Fruit fly (Drosophila melanogaster) whole organism, embryonic: Measurements from ENCODE around the gene CG5611.
A peak's percentile ranks its signal among the peaks of the same experiment; 100 is the strongest.

Experiments used
- Atf3 ChIP-seq: fragments of 200-800 bp; sonication (Bioruptor generic); optimal IDR thresholded peaks from 3 replicates; lab custom pipeline; 2016; ENCODE audit warnings: missing biosample characterization, missing genetic modification characterization
- Bteb2 ChIP-seq: fragments of 200-800 bp; sonication (Bioruptor generic); optimal IDR thresholded peaks from 2 replicates; lab custom pipeline; 2016; ENCODE audit warnings: missing biosample characterization, missing genetic modification characterization
- CG12659 ChIP-seq: fragments of 200-800 bp; sonication (Bioruptor generic); optimal IDR thresholded peaks from 3 replicates; lab custom pipeline; 2017; ENCODE audit warnings: mild to moderate bottlenecking, missing biosample characterization, missing genetic modification reagents, missing genetic modification characterization
- CG14441 ChIP-seq: fragments of 200-800 bp; sonication (Bioruptor generic); IDR thresholded peaks from 2 replicates; pipeline ENCODE4 v1.3.6; 2022; ENCODE audit warnings: missing biosample characterization, missing genetic modification characterization
- CG14860 ChIP-seq: fragments of 200-800 bp; sonication (Bioruptor generic); IDR thresholded peaks from 3 replicates; pipeline ENCODE4 v1.3.6; 2022; ENCODE audit warnings: missing biosample characterization, missing genetic modification characterization; ENCODE audit not compliant: partially characterized antibody
- CG15269 ChIP-seq: fragments of 200-800 bp; sonication (Bioruptor generic); optimal IDR thresholded peaks from 2 replicates; lab custom pipeline; 2018; ENCODE audit warnings: missing biosample characterization, mild to moderate bottlenecking, missing genetic modification characterization, moderate library complexity
- CG16779 ChIP-seq: fragments of 200-800 bp; sonication (Bioruptor generic); IDR thresholded peaks from 2 replicates; pipeline ENCODE4 v1.3.6; 2022; ENCODE audit warnings: missing biosample characterization, missing genetic modification characterization
- CG16813 ChIP-seq: fragments of 200-800 bp; sonication (Bioruptor generic); IDR thresholded peaks from 3 replicates; pipeline ENCODE4 v1.3.6; 2022; ENCODE audit warnings: missing biosample characterization, missing genetic modification characterization; ENCODE audit not compliant: partially characterized antibody
- CG18262 ChIP-seq: fragments of 200-800 bp; optimal IDR thresholded peaks from 3 replicates; lab custom pipeline; 2019; ENCODE audit warnings: missing biosample characterization, mild to moderate bottlenecking, missing genetic modification characterization, moderate library complexity
- CG18619 ChIP-seq: fragments of 200-800 bp; sonication (Bioruptor generic); optimal IDR thresholded peaks from 3 replicates; lab custom pipeline; 2017; ENCODE audit warnings: missing biosample characterization, mild to moderate bottlenecking, missing genetic modification characterization
- CG2120 ChIP-seq: fragments of 200-800 bp; sonication (Bioruptor generic); optimal IDR thresholded peaks from 3 replicates; lab custom pipeline; 2016; ENCODE audit warnings: missing biosample characterization, missing genetic modification characterization
- CG30020 ChIP-seq: fragments of 200-800 bp; optimal IDR thresholded peaks from 2 replicates; lab custom pipeline; 2019; ENCODE audit warnings: missing biosample characterization, mild to moderate bottlenecking, missing genetic modification characterization, moderate library complexity
- CG32532 ChIP-seq: fragments of 200-800 bp; sonication (Bioruptor generic); IDR thresholded peaks from 2 replicates; pipeline ENCODE4 v1.3.6; 2022; ENCODE audit warnings: missing biosample characterization, missing genetic modification characterization
- CG4617 ChIP-seq: fragments of 200-800 bp; sonication (Bioruptor generic); optimal IDR thresholded peaks from 3 replicates; lab custom pipeline; 2016; ENCODE audit warnings: missing biosample characterization, missing genetic modification characterization, borderline replicate concordance
- CG6689 ChIP-seq: fragments of 200-800 bp; sonication (Bioruptor generic); IDR thresholded peaks from 2 replicates; pipeline ENCODE4 v1.3.6; 2022; ENCODE audit warnings: missing biosample characterization, missing genetic modification characterization
- CG7357 ChIP-seq: fragments of 200-800 bp; sonication (Bioruptor generic); IDR thresholded peaks from 3 replicates; pipeline ENCODE4 v1.3.6; 2022; ENCODE audit warnings: missing biosample characterization, missing genetic modification characterization
- CkIIα-i1 ChIP-seq: fragments of 200-800 bp; sonication (Bioruptor generic); IDR thresholded peaks from 2 replicates; pipeline ENCODE4 v1.3.6; 2022; ENCODE audit warnings: missing biosample characterization, missing genetic modification characterization
- CrebB ChIP-seq: fragments of 200-800 bp; sonication (Bioruptor generic); optimal IDR thresholded peaks from 3 replicates; lab custom pipeline; 2018; ENCODE audit warnings: missing biosample characterization, mild to moderate bottlenecking, missing genetic modification characterization
- D19B ChIP-seq: fragments of 200-800 bp; sonication (Bioruptor generic); optimal IDR thresholded peaks from 2 replicates; lab custom pipeline; 2017; ENCODE audit warnings: missing biosample characterization, mild to moderate bottlenecking, missing genetic modification characterization
- Dll ChIP-seq: fragments of 200-800 bp; sonication (Bioruptor generic); IDR thresholded peaks from 4 replicates; pipeline ENCODE4 v1.3.6; 2022; ENCODE audit warnings: missing biosample characterization, missing genetic modification characterization; ENCODE audit not compliant: partially characterized antibody
- Dref ChIP-seq: fragments of 200-800 bp; sonication (Bioruptor generic); IDR thresholded peaks from 2 replicates; pipeline ENCODE4 v1.3.6; 2022; ENCODE audit warnings: missing biosample characterization, missing genetic modification characterization
- Fer1 ChIP-seq: fragments of 200-800 bp; sonication (Bioruptor generic); optimal IDR thresholded peaks from 2 replicates; lab custom pipeline; 2017; ENCODE audit warnings: missing biosample characterization, mild to moderate bottlenecking, missing genetic modification characterization
- H15 ChIP-seq: fragments of 200-800 bp; sonication (Bioruptor generic); IDR thresholded peaks from 3 replicates; pipeline ENCODE4 v1.3.6; 2022; ENCODE audit warnings: missing biosample characterization, missing genetic modification characterization
- Mes4 ChIP-seq: fragments of 200-800 bp; sonication (Bioruptor generic); optimal IDR thresholded peaks from 2 replicates; lab custom pipeline; 2016; ENCODE audit warnings: missing biosample characterization, missing genetic modification characterization
- Nf-YA ChIP-seq: fragments of 200-800 bp; sonication (Bioruptor generic); IDR thresholded peaks from 2 replicates; pipeline ENCODE4 v1.3.6; 2022; ENCODE audit warnings: missing biosample characterization, missing genetic modification characterization
- Taf1 ChIP-seq: fragments of 200-800 bp; sonication (Bioruptor generic); IDR thresholded peaks from 2 replicates; pipeline ENCODE4 v1.3.6; 2022; ENCODE audit warnings: missing biosample characterization, missing genetic modification characterization
- Vsx1 ChIP-seq: fragments of 200-800 bp; sonication (Bioruptor generic); optimal IDR thresholded peaks from 2 replicates; lab custom pipeline; 2017; ENCODE audit warnings: missing biosample characterization, mild to moderate bottlenecking, missing genetic modification characterization, missing genetic modification reagents
- Xrp1 ChIP-seq: fragments of 200-800 bp; sonication (Bioruptor generic); IDR thresholded peaks from 2 replicates; pipeline ENCODE4 v1.3.6; 2022; ENCODE audit warnings: missing biosample characterization, missing genetic modification characterization
- bowl ChIP-seq: fragments of 200-800 bp; sonication (Bioruptor generic); IDR thresholded peaks from 2 replicates; pipeline ENCODE4 v1.3.6; 2022; ENCODE audit warnings: missing biosample characterization, missing genetic modification characterization
- br ChIP-seq: fragments of >200 bp; optimal IDR thresholded peaks from 2 replicates; lab custom pipeline; 2017
- cato ChIP-seq: fragments of 200-800 bp; sonication (Bioruptor generic); optimal IDR thresholded peaks from 2 replicates; lab custom pipeline; 2016; ENCODE audit warnings: missing biosample characterization, missing genetic modification characterization, borderline replicate concordance
- chn ChIP-seq: fragments of 200-800 bp; sonication (Bioruptor generic); optimal IDR thresholded peaks from 2 replicates; lab custom pipeline; 2016; ENCODE audit warnings: missing biosample characterization, missing genetic modification characterization
- fd3F ChIP-seq: fragments of 200-800 bp; sonication (Bioruptor generic); optimal IDR thresholded peaks from 2 replicates; lab custom pipeline; 2018; ENCODE audit warnings: missing biosample characterization, mild to moderate bottlenecking, missing genetic modification characterization, moderate library complexity
- gce ChIP-seq: fragments of 200-800 bp; sonication (Bioruptor generic); IDR thresholded peaks from 3 replicates; pipeline ENCODE4 v1.3.6; 2022; ENCODE audit warnings: missing biosample characterization, missing genetic modification characterization
- gt ChIP-seq: fragments of 200-800 bp; sonication (Bioruptor generic); IDR thresholded peaks from 2 replicates; pipeline ENCODE4 v1.3.6; 2022; ENCODE audit warnings: missing biosample characterization, missing genetic modification characterization
- her ChIP-seq: fragments of 200-800 bp; sonication (Bioruptor generic); optimal IDR thresholded peaks from 2 replicates; lab custom pipeline; 2016; ENCODE audit warnings: missing biosample characterization, missing genetic modification characterization
- ind ChIP-seq: fragments of 200-800 bp; sonication (Bioruptor generic); optimal IDR thresholded peaks from 3 replicates; lab custom pipeline; 2016; ENCODE audit warnings: missing biosample characterization, missing genetic modification characterization
- lbe ChIP-seq: fragments of 200-800 bp; sonication (Bioruptor generic); optimal IDR thresholded peaks from 2 replicates; lab custom pipeline; 2016; ENCODE audit warnings: missing biosample characterization, mild to moderate bottlenecking, missing genetic modification characterization
- lov ChIP-seq, 2 experiments: fragments of 200-800 bp in 1 of 2; fragments of >200 bp in 1 of 2; sonication (Bioruptor generic) in 1 of 2; IDR thresholded peaks in 1 of 2; optimal IDR thresholded peaks in 1 of 2; 2 replicates in 1 of 2; 3 replicates in 1 of 2; pipeline versions ENCODE4 v1.3.6 to Lab custom; 2017 to 2022; ENCODE audit warnings: missing biosample characterization in 1 of 2, missing genetic modification characterization in 1 of 2
- onecut ChIP-seq: fragments of 200-800 bp; sonication (Bioruptor generic); IDR thresholded peaks from 2 replicates; pipeline ENCODE4 v1.3.6; 2022; ENCODE audit warnings: missing biosample characterization, missing genetic modification characterization
- otp ChIP-seq: fragments of 200-800 bp; sonication (Bioruptor generic); IDR thresholded peaks from 3 replicates; pipeline ENCODE4, ENCODE4 v1.3.6; 2022; ENCODE audit warnings: missing biosample characterization, missing genetic modification characterization
- run ChIP-seq: fragments of 200-800 bp; sonication (Bioruptor generic); optimal IDR thresholded peaks from 3 replicates; lab custom pipeline; 2018; ENCODE audit warnings: missing biosample characterization, mild to moderate bottlenecking, missing genetic modification characterization
- schlank ChIP-seq: fragments of 200-800 bp; sonication (Bioruptor generic); optimal IDR thresholded peaks from 2 replicates; lab custom pipeline; 2018; ENCODE audit warnings: missing biosample characterization, mild to moderate bottlenecking, missing genetic modification characterization
- tin ChIP-seq: fragments of 200-800 bp; sonication (Bioruptor generic); optimal IDR thresholded peaks from 3 replicates; lab custom pipeline; 2016; ENCODE audit warnings: missing biosample characterization, missing genetic modification characterization
- tio ChIP-seq: fragments of 200-800 bp; sonication (Bioruptor generic); optimal IDR thresholded peaks from 2 replicates; lab custom pipeline; 2017; ENCODE audit warnings: missing biosample characterization, missing genetic modification characterization, inconsistent platforms
- unc-4 ChIP-seq: fragments of 200-800 bp; sonication (Bioruptor generic); IDR thresholded peaks from 2 replicates; pipeline ENCODE4 v1.3.6; 2022; ENCODE audit warnings: missing biosample characterization, missing genetic modification characterization; ENCODE audit not compliant: partially characterized antibody
- yki ChIP-seq: fragments of >200 bp; optimal IDR thresholded peaks from 3 replicates; lab custom pipeline; 2018
- z ChIP-seq: fragments of 200-800 bp; sonication (Bioruptor generic); IDR thresholded peaks from 3 replicates; pipeline ENCODE4 v1.3.6; 2022; ENCODE audit warnings: missing biosample characterization, missing genetic modification characterization
- zen2 ChIP-seq: fragments of 200-800 bp; sonication (Bioruptor generic); IDR thresholded peaks from 3 replicates; pipeline ENCODE4 v1.3.6; 2022; ENCODE audit warnings: missing biosample characterization, missing genetic modification characterization; ENCODE audit not compliant: partially characterized antibody

Gene CG5611

dm6 chr3R:27607218-27607929 is 28.5 kb downstream of the CG5611 start, which contains the start of the genes dsd and Tusp (continued):
- TF ChIP-seq z (no peak), CrebB (peak; percentile 54), Nf-YA (GFP tag; lab: Robert Waterston, UW) (no peak), Mes4 (peak; percentile 6), CG15269 (tag; lab: Kevin White, UChicago) (peak; percentile 71), yki (lab: Kevin White, UChicago) (no peak), Bteb2 (GFP tag; lab: Kevin White, UChicago) (peak; percentile 30), CG4617 (GFP tag; lab: Kevin White, UChicago) (peak; percentile 84), CG7357 (GFP tag; lab: Robert Waterston, UW) (peak; percentile 46; the same call in 2 of the 3 replicates), bowl (no peak), tio (GFP tag; lab: Kevin White, UChicago) (peak; percentile 70), CG18619 (GFP tag; lab: Kevin White, UChicago) (peak; percentile 63), her (GFP tag; lab: Kevin White, UChicago) (peak; percentile 56), chn (GFP tag; lab: Kevin White, UChicago) (peak; percentile 85), CG12659 (GFP tag; lab: Kevin White, UChicago) (peak; percentile 93), CG18262 (tag; lab: Kevin White, UChicago) (peak; percentile 72), run (tag; lab: Kevin White, UChicago) (no peak), Dref (GFP tag; lab: Robert Waterston, UW) (peak; percentile 65), schlank (tag; lab: Kevin White, UChicago) (peak; percentile 43), D19B (GFP tag; lab: Kevin White, UChicago) (peak; percentile 12), lov (optimal IDR thresholded peaks at IDR 0.05; lab: Kevin White, UChicago) (no peak), lov (GFP tag; IDR thresholded peaks at IDR 0.05; lab: Robert Waterston, UW) (peak; percentile 33; the same call in 1 of the 3 replicates), lbe (GFP tag; lab: Kevin White, UChicago) (peak; percentile 26), CkIIα-i1 (GFP tag; lab: Robert Waterston, UW) (no peak), Taf1 (GFP tag; lab: Robert Waterston, UW) (peak; percentile 25; the same call in 1 of the 2 replicates), CG16779 (GFP tag; lab: Robert Waterston, UW) (0 out of 2 replicates have a peak, but pooled peaks have one; percentile 45), Atf3 (GFP tag; lab: Kevin White, UChicago) (peak; percentile 58), H15 (peak; percentile 63), unc-4 (peak; percentile 56), zen2 (GFP tag; lab: Robert Waterston, UW) (no peak), gce (no peak), onecut (GFP tag; lab: Robert Waterston, UW) (peak; percentile 14), CG14441 (GFP tag; lab: Robert Waterston, UW) (peak; percentile 69), CG30020 (tag; lab: Kevin White, UChicago) (peak; percentile 58), fd3F (GFP tag; lab: Kevin White, UChicago) (peak; percentile 61), Fer1 (GFP tag; lab: Kevin White, UChicago) (peak; percentile 39), ind (peak; percentile 87), cato (GFP tag; lab: Kevin White, UChicago) (peak; percentile 59), CG16813 (GFP tag; lab: Robert Waterston, UW) (peak; percentile 59), Dll (GFP tag; lab: Robert Waterston, UW) (peak; percentile 67; the same call in 3 of the 4 replicates), gt (GFP tag; lab: Robert Waterston, UW) (peak; percentile 31; the same call in 1 of the 2 replicates), CG14860 (GFP tag; lab: Robert Waterston, UW) (peak; percentile 55; the same call in 1 of the 3 replicates), CG32532 (GFP tag; lab: Robert Waterston, UW) (peak; percentile 78), br (lab: Kevin White, UChicago) (no peak), Vsx1 (peak; percentile 10), Xrp1 (peak; percentile 79), CG6689 (GFP tag; lab: Robert Waterston, UW) (peak; percentile 67), CG2120 (GFP tag; lab: Kevin White, UChicago) (peak; percentile 86), otp (GFP tag; lab: Robert Waterston, UW) (peak; percentile 58; the same call in 1 of the 3 replicates), tin (peak; percentile 84)
